Worm (Caenorhabditis elegans) whole organism, midembryonic: ENCODE data around the gene cox-10.

Experiments used
- T22C8.4 ChIP-seq: fragments of 200-800 bp; sonication (Bioruptor generic); IDR thresholded peaks from 2 replicates; pipeline ENCODE4 v1.3.6; 2022; ENCODE audit warnings: missing genetic modification characterization, missing compliant biosample characterization
- cog-1 ChIP-seq: sonication (generic microtip); optimal IDR thresholded peaks from 2 replicates; lab custom pipeline; 2016; ENCODE audit warnings: missing genetic modification characterization, missing compliant biosample characterization
- flt-1 ChIP-seq: fragments of 200-800 bp; sonication (Bioruptor generic); IDR thresholded peaks from 2 replicates; pipeline ENCODE4 v1.3.6; 2022; ENCODE audit warnings: missing genetic modification characterization, missing compliant biosample characterization
- med-1 ChIP-seq: sonication (generic microtip); optimal IDR thresholded peaks from 2 replicates; lab custom pipeline; 2017; ENCODE audit warnings: missing genetic modification characterization, mild to moderate bottlenecking, missing compliant biosample characterization, antibody characterized with exemption, missing genetic modification reagents; ENCODE audit not compliant: insufficient read depth
- ref-1 ChIP-seq: fragments of 200-800 bp; sonication (Bioruptor generic); conservative IDR thresholded peaks from 2 replicates; pipeline ENCODE4 v1.3.6; 2022; ENCODE audit warnings: missing genetic modification reagents, missing genetic modification characterization, missing compliant biosample characterization
- tab-1 ChIP-seq: fragments of 200-800 bp; sonication (Bioruptor generic); IDR thresholded peaks from 2 replicates; pipeline ENCODE4 v1.3.6; 2022; ENCODE audit warnings: missing genetic modification characterization, missing compliant biosample characterization
- ztf-23 ChIP-seq: fragments of 200-800 bp; sonication (Bioruptor generic); IDR thresholded peaks from 2 replicates; pipeline ENCODE4 v1.3.6; 2022; ENCODE audit warnings: missing genetic modification reagents, missing genetic modification characterization, missing compliant biosample characterization
- ztf-29 ChIP-seq: fragments of 200-800 bp; sonication (Bioruptor generic); IDR thresholded peaks from 2 replicates; pipeline ENCODE4 v1.3.6; 2022; ENCODE audit warnings: missing genetic modification reagents, missing genetic modification characterization, missing compliant biosample characterization

ce11 chrII:12726704-12727103, 47.0 kb downstream of the cox-10 start:
- TF ChIP-seq ztf-29 (GFP tag; lab: Robert Waterston, UW) (no peak), ref-1 (no peak), ztf-23 (GFP tag; lab: Robert Waterston, UW) (no peak), cog-1 (tag; lab: Kevin White, UChicago) (no peak), tab-1 (GFP tag; lab: Robert Waterston, UW) (no peak), med-1 (GFP tag; lab: Kevin White, UChicago) (no peak), T22C8.4 (no peak), flt-1 (GFP tag; lab: Robert Waterston, UW) (no peak)
